Fruit fly (Drosophila melanogaster) whole organism, prepupa: ENCODE data around the gene orion.
A peak's percentile ranks its signal among the peaks of the same experiment; 100 is the strongest.

Source experiments
- Blimp-1 ChIP-seq: fragments of 200-800 bp; sonication (Bioruptor generic); optimal IDR thresholded peaks from 3 replicates; lab custom pipeline; 2017; ENCODE audit warnings: missing biosample characterization, missing genetic modification characterization, mild to moderate bottlenecking, moderate library complexity, missing genetic modification reagents
- CG10631 ChIP-seq: fragments of 200-800 bp; sonication (Bioruptor generic); optimal IDR thresholded peaks from 2 replicates; lab custom pipeline; 2016; ENCODE audit warnings: missing biosample characterization, missing genetic modification characterization
- CG10669 ChIP-seq: fragments of 200-800 bp; sonication (Bioruptor generic); optimal IDR thresholded peaks from 3 replicates; lab custom pipeline; 2018; ENCODE audit warnings: missing biosample characterization, mild to moderate bottlenecking, missing genetic modification characterization, moderate library complexity
- CG11762 ChIP-seq: fragments of 200-800 bp; sonication (Bioruptor generic); optimal IDR thresholded peaks from 3 replicates; lab custom pipeline; 2016; ENCODE audit warnings: missing biosample characterization, missing genetic modification characterization; ENCODE audit not compliant: insufficient read depth
- CG11902 ChIP-seq: fragments of 200-800 bp; sonication (Bioruptor generic); optimal IDR thresholded peaks from 3 replicates; lab custom pipeline; 2016; ENCODE audit warnings: missing biosample characterization, missing genetic modification characterization
- CG15336 ChIP-seq: fragments of 200-800 bp; sonication (Bioruptor generic); IDR thresholded peaks from 2 replicates; pipeline ENCODE4 v1.3.6; 2022; ENCODE audit warnings: missing biosample characterization, missing genetic modification characterization
- CG1621 ChIP-seq: fragments of 200-800 bp; sonication (Bioruptor generic); optimal IDR thresholded peaks from 3 replicates; lab custom pipeline; 2018; ENCODE audit warnings: missing biosample characterization, mild to moderate bottlenecking, missing genetic modification characterization
- CG31627 ChIP-seq: fragments of 200-800 bp; sonication (Bioruptor generic); optimal IDR thresholded peaks from 3 replicates; lab custom pipeline; 2016; ENCODE audit warnings: missing biosample characterization, missing genetic modification characterization
- CG32006 ChIP-seq: fragments of 200-800 bp; sonication (Bioruptor generic); optimal IDR thresholded peaks from 3 replicates; lab custom pipeline; 2017; ENCODE audit warnings: missing biosample characterization, mild to moderate bottlenecking, missing genetic modification characterization
- CG3919 ChIP-seq: fragments of 200-800 bp; sonication (Bioruptor generic); optimal IDR thresholded peaks from 3 replicates; lab custom pipeline; 2016; ENCODE audit warnings: missing biosample characterization, missing genetic modification characterization
- CG4318 ChIP-seq: fragments of 200-800 bp; sonication (Bioruptor generic); optimal IDR thresholded peaks from 3 replicates; lab custom pipeline; 2017; ENCODE audit warnings: missing biosample characterization, mild to moderate bottlenecking, missing genetic modification characterization
- CG6163 ChIP-seq: fragments of 200-800 bp; sonication (Bioruptor generic); IDR thresholded peaks from 3 replicates; pipeline ENCODE4 v1.3.6; 2022; ENCODE audit warnings: missing biosample characterization, missing genetic modification characterization
- CG6276 ChIP-seq: fragments of 200-800 bp; sonication (Bioruptor generic); optimal IDR thresholded peaks from 2 replicates; lab custom pipeline; 2017; ENCODE audit warnings: missing biosample characterization, mild to moderate bottlenecking, missing genetic modification characterization
- CG6792 ChIP-seq: fragments of 200-800 bp; sonication (Bioruptor generic); optimal IDR thresholded peaks from 3 replicates; lab custom pipeline; 2016; ENCODE audit warnings: missing biosample characterization, missing genetic modification characterization
- CG6808 ChIP-seq: fragments of 200-800 bp; sonication (Bioruptor generic); optimal IDR thresholded peaks from 3 replicates; lab custom pipeline; 2017; ENCODE audit warnings: missing biosample characterization, missing genetic modification characterization, mild to moderate bottlenecking, moderate library complexity, missing genetic modification reagents
- CG6854 ChIP-seq: fragments of 200-800 bp; sonication (Bioruptor generic); optimal IDR thresholded peaks from 2 replicates; lab custom pipeline; 2017; ENCODE audit warnings: missing biosample characterization, mild to moderate bottlenecking, missing genetic modification characterization
- CG8319 ChIP-seq: fragments of 200-800 bp; sonication (Bioruptor generic); optimal IDR thresholded peaks from 3 replicates; lab custom pipeline; 2016; ENCODE audit warnings: missing biosample characterization, missing genetic modification characterization
- CG9139 ChIP-seq: fragments of 200-800 bp; sonication (Bioruptor generic); optimal IDR thresholded peaks from 3 replicates; lab custom pipeline; 2017; ENCODE audit warnings: missing biosample characterization, mild to moderate bottlenecking, missing genetic modification characterization
- Eip75B ChIP-seq: fragments of 200-800 bp; sonication (Bioruptor generic); optimal IDR thresholded peaks from 3 replicates; lab custom pipeline; 2016; ENCODE audit warnings: missing biosample characterization, missing genetic modification characterization
- Eip78C ChIP-seq: fragments of 200-800 bp; sonication (Bioruptor generic); peaks from one replicate; lab custom pipeline; 2016; ENCODE audit warnings: missing biosample characterization, missing genetic modification characterization
- Ets21C ChIP-seq: fragments of 200-800 bp; sonication (Bioruptor generic); optimal IDR thresholded peaks from 3 replicates; lab custom pipeline; 2016; ENCODE audit warnings: missing biosample characterization, missing genetic modification characterization
- Ets96B ChIP-seq: fragments of 200-800 bp; optimal IDR thresholded peaks from 2 replicates; lab custom pipeline; 2019; ENCODE audit warnings: missing biosample characterization, mild to moderate bottlenecking, missing genetic modification characterization, moderate library complexity
- Hr38 ChIP-seq: sonication (Bioruptor generic); optimal IDR thresholded peaks from 2 replicates; lab custom pipeline; 2016; ENCODE audit warnings: missing biosample characterization, missing genetic modification characterization
- Lpt ChIP-seq: fragments of 200-800 bp; sonication (Bioruptor generic); optimal IDR thresholded peaks from 3 replicates; lab custom pipeline; 2016; ENCODE audit warnings: missing biosample characterization, missing genetic modification characterization
- Met ChIP-seq: fragments of 200-800 bp; sonication (Bioruptor generic); optimal IDR thresholded peaks from 3 replicates; lab custom pipeline; 2016; ENCODE audit warnings: missing biosample characterization, missing genetic modification characterization
- Smox ChIP-seq: fragments of 200-800 bp; sonication (Bioruptor generic); optimal IDR thresholded peaks from 3 replicates; lab custom pipeline; 2016; ENCODE audit warnings: missing biosample characterization, missing genetic modification characterization
- Sox102F ChIP-seq: fragments of 200-800 bp; sonication (Bioruptor generic); optimal IDR thresholded peaks from 2 replicates; lab custom pipeline; 2016; ENCODE audit warnings: missing biosample characterization, mild to moderate bottlenecking, missing genetic modification characterization
- Sox14 ChIP-seq: fragments of 200-800 bp; sonication (Bioruptor generic); optimal IDR thresholded peaks from 3 replicates; lab custom pipeline; 2016; ENCODE audit warnings: missing biosample characterization, missing genetic modification characterization
- Sox15 ChIP-seq: fragments of 200-800 bp; sonication (Bioruptor generic); optimal IDR thresholded peaks from 3 replicates; lab custom pipeline; 2016; ENCODE audit warnings: missing biosample characterization, missing genetic modification characterization
- achi ChIP-seq: fragments of 200-800 bp; sonication (Bioruptor generic); optimal IDR thresholded peaks from 3 replicates; lab custom pipeline; 2016; ENCODE audit warnings: missing biosample characterization, missing genetic modification characterization
- cyc ChIP-seq: fragments of 200-800 bp; sonication (Bioruptor generic); optimal IDR thresholded peaks from 3 replicates; lab custom pipeline; 2016; ENCODE audit warnings: missing biosample characterization, missing genetic modification characterization
- dac ChIP-seq: fragments of 200-800 bp; sonication (Bioruptor generic); optimal IDR thresholded peaks from 2 replicates; lab custom pipeline; 2017; ENCODE audit warnings: missing biosample characterization, mild to moderate bottlenecking, missing genetic modification characterization
- dsx ChIP-seq: fragments of 200-800 bp; optimal IDR thresholded peaks from 3 replicates; lab custom pipeline; 2019; ENCODE audit warnings: missing biosample characterization, mild to moderate bottlenecking, missing genetic modification characterization, moderate library complexity; ENCODE audit not compliant: poor library complexity, severe bottlenecking
- fd59A ChIP-seq: fragments of 200-800 bp; sonication (Bioruptor generic); optimal IDR thresholded peaks from 2 replicates; lab custom pipeline; 2017; ENCODE audit warnings: missing biosample characterization, mild to moderate bottlenecking, missing genetic modification characterization, missing genetic modification reagents
- fd85E ChIP-seq: fragments of 200-800 bp; sonication (Bioruptor generic); optimal IDR thresholded peaks from 3 replicates; lab custom pipeline; 2016; ENCODE audit warnings: missing biosample characterization, missing genetic modification characterization
- fkh ChIP-seq: fragments of 200-800 bp; sonication (Bioruptor generic); optimal IDR thresholded peaks from 3 replicates; lab custom pipeline; 2017; ENCODE audit warnings: missing biosample characterization, mild to moderate bottlenecking, missing genetic modification characterization, moderate library complexity
- net ChIP-seq: fragments of 200-800 bp; sonication (Bioruptor generic); optimal IDR thresholded peaks from 3 replicates; lab custom pipeline; 2016; ENCODE audit warnings: missing biosample characterization, missing genetic modification characterization
- pdm3 ChIP-seq: fragments of 200-800 bp; sonication (Bioruptor generic); optimal IDR thresholded peaks from 3 replicates; lab custom pipeline; 2016; ENCODE audit warnings: missing biosample characterization, missing genetic modification characterization
- salr ChIP-seq, 2 experiments: fragments of 200-800 bp; sonication (Bioruptor generic); optimal IDR thresholded peaks; 3 replicates each; lab custom pipeline; 2016 to 2018; ENCODE audit warnings: missing biosample characterization in 2 of 2, missing genetic modification characterization in 2 of 2, mild to moderate bottlenecking in 1 of 2
- spab ChIP-seq: fragments of 200-800 bp; sonication (Bioruptor generic); optimal IDR thresholded peaks from 2 replicates; lab custom pipeline; 2017; ENCODE audit warnings: missing biosample characterization, mild to moderate bottlenecking, missing genetic modification characterization, missing genetic modification reagents
- ss ChIP-seq, 2 experiments: fragments of 200-800 bp; sonication (Bioruptor generic); optimal IDR thresholded peaks; 2 replicates in 1 of 2; 3 replicates in 1 of 2; lab custom pipeline; 2017 to 2018; ENCODE audit warnings: mild to moderate bottlenecking in 2 of 2, missing biosample characterization in 2 of 2, missing genetic modification characterization in 2 of 2, moderate library complexity in 1 of 2
- vri ChIP-seq: fragments of 200-800 bp; sonication (Bioruptor generic); optimal IDR thresholded peaks from 3 replicates; lab custom pipeline; 2016; ENCODE audit warnings: missing biosample characterization, mild to moderate bottlenecking, missing genetic modification characterization

orion gene

dm6 chrX:7975516-7976257 is 29.0 kb upstream of the orion start (continued):
- TF ChIP-seq CG6163 = peak; percentile 60; the same call in 2 of the 3 replicates
- TF ChIP-seq Eip78C (GFP tag; lab: Kevin White, UChicago) = peak; percentile 87
- peak; percentile 58 for TF ChIP-seq Met
- TF ChIP-seq CG6808 (GFP tag; lab: Kevin White, UChicago) = no peak
- peak; percentile 17 for TF ChIP-seq CG10669 (GFP tag; lab: Kevin White, UChicago)
- TF ChIP-seq fkh = no peak
- TF ChIP-seq CG8319 (GFP tag; lab: Kevin White, UChicago) = no peak
- TF ChIP-seq CG4318 (GFP tag; lab: Kevin White, UChicago) = peak; percentile 10
- TF ChIP-seq fd59A (GFP tag; lab: Kevin White, UChicago) = no peak

- TF ChIP-seq Lpt (GFP tag; lab: Kevin White, UChicago) = peak; percentile 17
- no peak for TF ChIP-seq achi (GFP tag; lab: Kevin White, UChicago)
- peak; percentile 17 for TF ChIP-seq Ets96B (tag; lab: Kevin White, UChicago)
- peak; percentile 40 for TF ChIP-seq dsx
- TF ChIP-seq ss (GFP tag; optimal IDR thresholded peaks at IDR 0.05; lab: Kevin White, UChicago) = peak; percentile 74 to 79
- TF ChIP-seq Sox102F (GFP tag; lab: Kevin White, UChicago) = peak; percentile 29
- TF ChIP-seq Eip75B (GFP tag; lab: Kevin White, UChicago) = no peak
- no peak for TF ChIP-seq CG6792
- TF ChIP-seq CG6163 = peak; percentile 60; the same call in 1 of the 3 replicates
- no peak for TF ChIP-seq CG31627
- TF ChIP-seq spab (GFP tag; lab: Kevin White, UChicago) = peak; percentile 37
- no peak for TF ChIP-seq CG6854 (GFP tag; lab: Kevin White, UChicago)
- TF ChIP-seq CG9139 (GFP tag; lab: Kevin White, UChicago) = peak; percentile 78
- TF ChIP-seq CG6808 (GFP tag; lab: Kevin White, UChicago) = peak; percentile 76
- TF ChIP-seq CG15336 (GFP tag; lab: Robert Waterston, UW) = no peak
- TF ChIP-seq Sox14 (GFP tag; lab: Kevin White, UChicago) = no peak
- peak; percentile 68 for TF ChIP-seq Eip78C (GFP tag; lab: Kevin White, UChicago)
- TF ChIP-seq CG1621 (tag; lab: Kevin White, UChicago) = peak; percentile 42
- TF ChIP-seq dac (GFP tag; lab: Kevin White, UChicago) = no peak
- TF ChIP-seq Blimp-1 = peak; percentile 95
- TF ChIP-seq CG10669 (GFP tag; lab: Kevin White, UChicago) = peak; percentile 27
These were observed 26.7 kb upstream of the orion start for dm6 chrX:7973325-7973954.

dm6 chrX:7972363-7972942 is 25.7 kb upstream of the orion start:
- peak; percentile 87 for TF ChIP-seq achi (GFP tag; lab: Kevin White, UChicago)
- TF ChIP-seq CG10631 (GFP tag; lab: Kevin White, UChicago) = peak; percentile 88
- peak; percentile 82 for TF ChIP-seq cyc (GFP tag; lab: Kevin White, UChicago)
- peak; percentile 91 to 94 for TF ChIP-seq ss (GFP tag; optimal IDR thresholded peaks at IDR 0.05; lab: Kevin White, UChicago)
- peak; percentile 90 for TF ChIP-seq CG15336 (GFP tag; lab: Robert Waterston, UW)
- TF ChIP-seq Sox15 (GFP tag; lab: Kevin White, UChicago) = peak; percentile 82
- TF ChIP-seq Hr38 (GFP tag; lab: Kevin White, UChicago) = no peak
- TF ChIP-seq CG3919 (GFP tag; lab: Kevin White, UChicago) = peak; percentile 88
- peak; percentile 88 for TF ChIP-seq spab (GFP tag; lab: Kevin White, UChicago)
- peak; percentile 59 to 87 for TF ChIP-seq salr (GFP tag; optimal IDR thresholded peaks at IDR 0.05; lab: Kevin White, UChicago)
- TF ChIP-seq fd85E = peak; percentile 77
- peak; percentile 82 for TF ChIP-seq vri
- peak; percentile 81 for TF ChIP-seq CG6276 (GFP tag; lab: Kevin White, UChicago)
- peak; percentile 93 for TF ChIP-seq CG10669 (GFP tag; lab: Kevin White, UChicago)
- TF ChIP-seq Blimp-1 = peak; percentile 67
- TF ChIP-seq dac (GFP tag; lab: Kevin White, UChicago) = peak; percentile 74
- TF ChIP-seq pdm3 (GFP tag; lab: Kevin White, UChicago) = peak; percentile 90
- peak; percentile 82 for TF ChIP-seq CG11762 (GFP tag; lab: Kevin White, UChicago)
- peak; percentile 89 for TF ChIP-seq fd59A (GFP tag; lab: Kevin White, UChicago)
- peak; percentile 74 for TF ChIP-seq Ets21C (GFP tag; lab: Kevin White, UChicago)
- peak; percentile 84 for TF ChIP-seq Smox
- TF ChIP-seq Lpt (GFP tag; lab: Kevin White, UChicago) = peak; percentile 83
- TF ChIP-seq CG32006 (GFP tag; lab: Kevin White, UChicago) = peak; percentile 88
- TF ChIP-seq CG11902 = peak; percentile 76
- peak; percentile 92 for TF ChIP-seq CG6808 (GFP tag; lab: Kevin White, UChicago)
- TF ChIP-seq net (GFP tag; lab: Kevin White, UChicago) = peak; percentile 91
- peak; percentile 90 for TF ChIP-seq Met
- peak; percentile 94 for TF ChIP-seq CG1621 (tag; lab: Kevin White, UChicago)
- TF ChIP-seq CG4318 (GFP tag; lab: Kevin White, UChicago) = peak; percentile 66
